Fruit fly (Drosophila melanogaster): ENCODE measurements around the gene CG3505.

dm6 chr3R:14653039-14653852, 4.0 kb upstream of the CG3505 start:
- no peak for TF ChIP-seq CG8478 (optimal IDR thresholded peaks at IDR 0.05)
- TF ChIP-seq psq (optimal IDR thresholded peaks at IDR 0.05): no peak
- no peak for TF ChIP-seq Dll (optimal IDR thresholded peaks at IDR 0.05)
- TF ChIP-seq pan (optimal IDR thresholded peaks at IDR 0.05): no peak
- no peak for TF ChIP-seq EcR (GFP tag; optimal IDR thresholded peaks at IDR 0.05)
